Fruit fly (Drosophila melanogaster): ENCODE measurements around the gene CG44426.

Gene CG44426

DNA sequence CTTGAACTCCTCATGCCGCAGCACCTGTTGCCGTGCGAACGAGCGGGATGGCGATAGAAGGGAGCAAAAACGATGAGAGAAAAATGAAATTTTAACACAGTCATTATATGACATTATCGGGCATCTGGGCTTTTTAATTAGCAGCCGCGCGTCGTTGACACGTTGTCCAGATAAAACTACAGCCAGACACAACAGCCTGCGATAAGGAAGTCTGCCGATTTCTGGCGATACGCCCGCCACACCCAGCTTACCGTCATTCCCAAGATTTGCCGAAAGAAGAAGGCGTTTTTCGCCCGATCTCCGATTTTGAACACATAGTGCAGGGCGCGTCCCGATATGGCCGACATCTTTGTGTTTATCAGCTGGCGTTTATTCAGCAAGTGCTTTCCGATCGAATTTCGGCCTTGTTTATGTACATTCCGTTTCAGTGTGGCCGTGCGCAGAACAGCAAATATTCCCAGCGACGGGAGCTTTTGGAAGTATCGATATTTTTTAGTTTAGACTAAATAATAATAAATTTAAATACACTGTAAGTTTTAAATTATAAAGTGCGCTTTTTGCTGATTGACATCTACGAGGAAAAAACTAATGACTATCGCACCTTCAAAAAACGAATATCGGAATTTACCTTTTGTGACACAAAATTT is 50.0 kb downstream of the CG44426 start, which contains the start of gene CG1532 (continued):
- TF ChIP-seq CG10274 (GFP tag; optimal IDR thresholded peaks at IDR 0.05) (no peak), pum (GFP tag; optimal IDR thresholded peaks at IDR 0.05) (no peak), CG30020 (tag; optimal IDR thresholded peaks at IDR 0.05) (no peak), Spps (tag; optimal IDR thresholded peaks at IDR 0.05) (no peak), CG7987 (GFP tag; optimal IDR thresholded peaks at IDR 0.05) (no peak), CG11456 (GFP tag; IDR thresholded peaks at IDR 0.05) (0 out of 3 replicates have a peak, but pooled peaks have one; percentile 8), wek (GFP tag; optimal IDR thresholded peaks at IDR 0.05) (no peak), CG1832 (GFP tag; optimal IDR thresholded peaks at IDR 0.05) (peak; percentile 26), slp2 (GFP tag; optimal IDR thresholded peaks at IDR 0.05) (no peak), CG6654 (GFP tag; optimal IDR thresholded peaks at IDR 0.05) (no peak), chinmo (GFP tag; IDR thresholded peaks at IDR 0.05; ENCODE audit: partially characterized antibody) (0 out of 4 replicates have a peak, but pooled peaks have one; percentile 58), Drgx (GFP tag; IDR thresholded peaks at IDR 0.05) (no peak), dpn (GFP tag; optimal IDR thresholded peaks at IDR 0.05) (no peak), btn (GFP tag; optimal IDR thresholded peaks at IDR 0.05) (no peak), ro (GFP tag; IDR thresholded peaks at IDR 0.05) (no peak), Dll (GFP tag; IDR thresholded peaks at IDR 0.05; ENCODE audit: partially characterized antibody) (peak; percentile 68), CG10267 (tag; optimal IDR thresholded peaks at IDR 0.05) (no peak), Ssrp (tag; optimal IDR thresholded peaks at IDR 0.05) (no peak), ken (GFP tag; IDR thresholded peaks at IDR 0.05) (no peak), HLH4C (GFP tag; IDR thresholded peaks at IDR 0.05; ENCODE audit: partially characterized antibody) (peak; percentile 41; the same call in 1 of the 3 replicates), disco-r (GFP tag; optimal IDR thresholded peaks at IDR 0.05) (no peak), gsb-n (tag; optimal IDR thresholded peaks at IDR 0.05) (no peak), sim (GFP tag; IDR thresholded peaks at IDR 0.05) (no peak), pb (GFP tag; optimal IDR thresholded peaks at IDR 0.05) (no peak), mirr (GFP tag; optimal IDR thresholded peaks at IDR 0.05) (peak; percentile 64), D19A (tag; optimal IDR thresholded peaks at IDR 0.05) (peak; percentile 8), CG16813 (GFP tag; IDR thresholded peaks at IDR 0.05; ENCODE audit: partially characterized antibody) (peak; percentile 41; the same call in 1 of the 3 replicates), inv (GFP tag; IDR thresholded peaks at IDR 0.05; ENCODE audit: partially characterized antibody) (peak; percentile 49; the same call in 1 of the 2 replicates), Fer2 (tag; optimal IDR thresholded peaks at IDR 0.05) (no peak), insv (GFP tag; optimal IDR thresholded peaks at IDR 0.05) (no peak), onecut (GFP tag; IDR thresholded peaks at IDR 0.05) (peak; percentile 46), CG18262 (tag; optimal IDR thresholded peaks at IDR 0.05) (peak; percentile 6), tna (GFP tag; IDR thresholded peaks at IDR 0.05; ENCODE audit: partially characterized antibody) (peak; percentile 35; the same call in 1 of the 2 replicates), lab (GFP tag; optimal IDR thresholded peaks at IDR 0.05) (peak; percentile 43), CG2712 (tag; optimal IDR thresholded peaks at IDR 0.05) (peak; percentile 9), Jarid2 (GFP tag; optimal IDR thresholded peaks at IDR 0.05) (peak; percentile 76), CG2116 (GFP tag; optimal IDR thresholded peaks at IDR 0.05) (peak; percentile 38), CG8281 (tag; optimal IDR thresholded peaks at IDR 0.05) (no peak), trem (tag; optimal IDR thresholded peaks at IDR 0.05) (peak; percentile 24), PHDP (tag; optimal IDR thresholded peaks at IDR 0.05) (no peak), CG3995 (GFP tag; optimal IDR thresholded peaks at IDR 0.05) (no peak), fd3F (GFP tag; optimal IDR thresholded peaks at IDR 0.05) (no peak), row (GFP tag; IDR thresholded peaks at IDR 0.05) (peak; percentile 48; the same call in 2 of the 3 replicates), CG42726 (GFP tag; IDR thresholded peaks at IDR 0.05; ENCODE audit: partially characterized antibody) (peak; percentile 73; the same call in 1 of the 2 replicates), nerfin-2 (GFP tag; IDR thresholded peaks at IDR 0.05; ENCODE audit: partially characterized antibody) (0 out of 2 replicates have a peak, but pooled peaks have one; percentile 13), CG3281 (GFP tag; optimal IDR thresholded peaks at IDR 0.05) (peak; percentile 10), CG34422 (GFP tag; IDR thresholded peaks at IDR 0.05) (0 out of 3 replicates have a peak, but pooled peaks have one; percentile 26), CG12391 (tag; optimal IDR thresholded peaks at IDR 0.05) (peak; percentile 5)

Measured in whole organism, embryonic.